Fruit fly (Drosophila melanogaster) whole organism, wandering third instar larva: Measurements from ENCODE around the gene CG34429.

Experiments
- CrebA ChIP-seq: fragments of 200-800 bp; sonication (Bioruptor generic); optimal IDR thresholded peaks from 2 replicates; lab custom pipeline; 2016; ENCODE audit warnings: missing biosample characterization, mild to moderate bottlenecking, missing genetic modification characterization, borderline replicate concordance
- Mio ChIP-seq: sonication (Bioruptor generic); optimal IDR thresholded peaks from 2 replicates; lab custom pipeline; 2016; ENCODE audit warnings: missing biosample characterization, missing genetic modification characterization
- OdsH ChIP-seq: fragments of 200-800 bp; sonication (Bioruptor generic); optimal IDR thresholded peaks from 2 replicates; lab custom pipeline; 2016; ENCODE audit warnings: missing biosample characterization, mild to moderate bottlenecking, missing genetic modification characterization
- br ChIP-seq: fragments of 200-800 bp; sonication (Bioruptor generic); optimal IDR thresholded peaks from 2 replicates; lab custom pipeline; 2016; ENCODE audit warnings: missing biosample characterization, missing genetic modification characterization
- h ChIP-seq: fragments of 200-800 bp; sonication (Bioruptor generic); optimal IDR thresholded peaks from 3 replicates; lab custom pipeline; 2016; ENCODE audit warnings: missing biosample characterization, mild to moderate bottlenecking, missing genetic modification characterization
- psq ChIP-seq: fragments of 200-800 bp; sonication (Bioruptor generic); optimal IDR thresholded peaks from 3 replicates; lab custom pipeline; 2017; ENCODE audit warnings: missing biosample characterization, mild to moderate bottlenecking, missing genetic modification characterization, moderate library complexity
- woc ChIP-seq: sonication (Bioruptor generic); optimal IDR thresholded peaks from 2 replicates; lab custom pipeline; 2016; ENCODE audit warnings: missing biosample characterization, mild to moderate bottlenecking, missing genetic modification characterization

dm6 chr3L:13026337-13026736 is 36.5 kb upstream of the CG34429 start, which contains the start of gene Zmynd10:
- TF ChIP-seq CrebA (GFP tag; lab: Kevin White, UChicago) (no peak), woc (GFP tag; lab: Kevin White, UChicago) (no peak), psq (no peak), h (no peak), Mio (no peak), OdsH (GFP tag; lab: Kevin White, UChicago) (no peak), br (GFP tag; lab: Kevin White, UChicago) (no peak)
